Fruit fly (Drosophila melanogaster): ENCODE results near the gene CG46440.

CG46440 gene

dm6 chrX:15857601-15858284, at the start of gene CG46440, which contains the start of gene Myb:
Gene CG46440, minus strand, starts transcription at chrX:15857823.
Gene Myb, minus strand, starts transcription at chrX:15857823.
- TF ChIP-seq noc (tag; optimal IDR thresholded peaks at IDR 0.05), result no peak

dm6 chrX:15893732-15894264, 36.2 kb upstream of the CG46440 start:
- TF ChIP-seq noc (tag; optimal IDR thresholded peaks at IDR 0.05), result no peak

- TF ChIP-seq noc (tag; optimal IDR thresholded peaks at IDR 0.05), result no peak
Observed at dm6 chrX:15891606-15892345, 34.2 kb upstream of the CG46440 start, which contains the start of gene shi. Gene shi, plus strand, starts transcription at chrX:15892116.

dm6 chrX:15889780-15890608, 32.4 kb upstream of the CG46440 start, which contains the start of the genes MSBP and CG15916:
Gene MSBP, minus strand, starts transcription at chrX:15890109.
Gene CG15916, plus strand, starts transcription at chrX:15890589.
- no peak for TF ChIP-seq noc (tag; optimal IDR thresholded peaks at IDR 0.05)

dm6 chrX:15888763-15889162, 31.1 kb upstream of the CG46440 start:
- TF ChIP-seq noc (tag; optimal IDR thresholded peaks at IDR 0.05), result no peak

- TF ChIP-seq noc (tag; optimal IDR thresholded peaks at IDR 0.05), result no peak
Observed at dm6 chrX:15887247-15887616, 29.6 kb upstream of the CG46440 start, which contains the start of gene tay. Gene tay, minus strand, starts transcription at chrX:15887311.

dm6 chrX:15886411-15887246, 29.0 kb upstream of the CG46440 start:
- TF ChIP-seq noc (tag; optimal IDR thresholded peaks at IDR 0.05), result no peak

- TF ChIP-seq noc (tag; optimal IDR thresholded peaks at IDR 0.05), result no peak
Observed at dm6 chrX:15875569-15875968, 17.9 kb upstream of the CG46440 start.

- TF ChIP-seq noc (tag; optimal IDR thresholded peaks at IDR 0.05), result no peak
Observed at dm6 chrX:15874437-15874836, 16.8 kb upstream of the CG46440 start.

dm6 chrX:15870777-15871757, 13.4 kb upstream of the CG46440 start:
- TF ChIP-seq noc (tag; optimal IDR thresholded peaks at IDR 0.05), result no peak

- TF ChIP-seq noc (tag; optimal IDR thresholded peaks at IDR 0.05), result no peak
Observed at dm6 chrX:15869843-15870242, 12.2 kb upstream of the CG46440 start, which contains the start of gene CG16952. Gene CG16952, plus strand, starts transcription at chrX:15870183.

- no peak for TF ChIP-seq noc (tag; optimal IDR thresholded peaks at IDR 0.05)
Observed at dm6 chrX:15868781-15869180, 11.2 kb upstream of the CG46440 start.

- peak; percentile 100 for TF ChIP-seq noc (tag; optimal IDR thresholded peaks at IDR 0.05)
Observed at dm6 chrX:15867863-15868262, 10.2 kb upstream of the CG46440 start, which contains the start of gene Gapdh2. Gene Gapdh2, plus strand, starts transcription at chrX:15868145.

Measured in whole organism, larva.